Fruit fly (Drosophila melanogaster): ENCODE measurements around the gene AhcyL2.

AhcyL2 gene

dm6 chr3R:16996059-16996959 is 14.4 kb upstream of the AhcyL2 start, which contains the start of the genes EMC2A and CG3534 (continued):
- TF ChIP-seq chn (GFP tag; optimal IDR thresholded peaks at IDR 0.05) (no peak), CG10565 (GFP tag; optimal IDR thresholded peaks at IDR 0.05) (no peak), Drgx (GFP tag; IDR thresholded peaks at IDR 0.05) (0 out of 2 replicates have a peak, but pooled peaks have one; percentile 31), ttk (GFP tag; IDR thresholded peaks at IDR 0.05) (no peak), CG14050 (GFP tag; IDR thresholded peaks at IDR 0.05) (no peak), vvl (GFP tag; IDR thresholded peaks at IDR 0.05) (peak; percentile 18; the same call in 1 of the 2 replicates), CG17385 (GFP tag; optimal IDR thresholded peaks at IDR 0.05) (no peak), Chrac-16 (GFP tag; optimal IDR thresholded peaks at IDR 0.05) (no peak), CG2116 (GFP tag; optimal IDR thresholded peaks at IDR 0.05) (no peak), Atf-2 (GFP tag; optimal IDR thresholded peaks at IDR 0.05) (no peak), Mrtf (GFP tag; IDR thresholded peaks at IDR 0.05) (no peak), CG6654 (GFP tag; optimal IDR thresholded peaks at IDR 0.05) (no peak), Bteb2 (GFP tag; optimal IDR thresholded peaks at IDR 0.05) (no peak), HLHmδ (GFP tag; optimal IDR thresholded peaks at IDR 0.05) (no peak), CG10209 (GFP tag; optimal IDR thresholded peaks at IDR 0.05) (no peak), Six4 (GFP tag; optimal IDR thresholded peaks at IDR 0.05) (peak; percentile 24), Atf6 (GFP tag; IDR thresholded peaks at IDR 0.05) (no peak), gce (GFP tag; IDR thresholded peaks at IDR 0.05) (no peak), NfI (GFP tag; optimal IDR thresholded peaks at IDR 0.05) (no peak), CG15011 (GFP tag; optimal IDR thresholded peaks at IDR 0.05) (no peak), hbn (GFP tag; IDR thresholded peaks at IDR 0.05; ENCODE audit: partially characterized antibody) (no peak), ind (GFP tag; optimal IDR thresholded peaks at IDR 0.05) (no peak), CG13123 (GFP tag; optimal IDR thresholded peaks at IDR 0.05) (no peak), grn (GFP tag; optimal IDR thresholded peaks at IDR 0.05) (peak; percentile 12), CG10959 (GFP tag; IDR thresholded peaks at IDR 0.05) (no peak), nom (GFP tag; optimal IDR thresholded peaks at IDR 0.05) (no peak), fru (optimal IDR thresholded peaks at IDR 0.05) (no peak), ab (GFP tag; optimal IDR thresholded peaks at IDR 0.05) (no peak), Dfd (GFP tag; optimal IDR thresholded peaks at IDR 0.05) (no peak), chinmo (GFP tag; IDR thresholded peaks at IDR 0.05; ENCODE audit: partially characterized antibody) (no peak), Fer1 (GFP tag; optimal IDR thresholded peaks at IDR 0.05) (no peak), Trl (optimal IDR thresholded peaks at IDR 0.05) (peak in 1 of 2 experiments; percentile 8), Trl (GFP tag; optimal IDR thresholded peaks at IDR 0.05) (no peak), CG6175 (GFP tag; IDR thresholded peaks at IDR 0.05) (no peak), CG11723 (GFP tag; optimal IDR thresholded peaks at IDR 0.05) (no peak), CG6683 (GFP tag; optimal IDR thresholded peaks at IDR 0.05) (no peak), p53 (GFP tag; optimal IDR thresholded peaks at IDR 0.05) (peak; percentile 10), CG12236 (GFP tag; optimal IDR thresholded peaks at IDR 0.05) (no peak), CG34422 (GFP tag; IDR thresholded peaks at IDR 0.05) (no peak), usp (GFP tag; optimal IDR thresholded peaks at IDR 0.05) (no peak), CG2120 (GFP tag; optimal IDR thresholded peaks at IDR 0.05) (peak; percentile 2), Dip3 (GFP tag; optimal IDR thresholded peaks at IDR 0.05) (peak; percentile 32), Kr (GFP tag; optimal IDR thresholded peaks at IDR 0.05) (no peak), B-H2 (GFP tag; optimal IDR thresholded peaks at IDR 0.05) (no peak), MTF-1 (GFP tag; optimal IDR thresholded peaks at IDR 0.05; ENCODE audit: borderline replicate concordance) (no peak), pfk (GFP tag; optimal IDR thresholded peaks at IDR 0.05) (no peak), CG8290 (GFP tag; optimal IDR thresholded peaks at IDR 0.05) (peak; percentile 48), CG8290 (tag; optimal IDR thresholded peaks at IDR 0.05) (no peak), CG10274 (GFP tag; optimal IDR thresholded peaks at IDR 0.05) (no peak), CG4328 (GFP tag; optimal IDR thresholded peaks at IDR 0.05) (no peak), Hmr (GFP tag; optimal IDR thresholded peaks at IDR 0.05) (peak; percentile 22)

All from whole organism, embryonic.